Fruit fly (Drosophila melanogaster) whole organism, embryonic: ENCODE measurements around the gene Taf6.
A peak's percentile ranks its signal among the peaks of the same experiment; 100 is the strongest.

Experiments used
- ATbp ChIP-seq: fragments of 200-800 bp; sonication (Bioruptor generic); optimal IDR thresholded peaks from 2 replicates; lab custom pipeline; 2017; ENCODE audit warnings: missing biosample characterization, mild to moderate bottlenecking, missing genetic modification characterization, missing genetic modification reagents
- Ada2b ChIP-seq: fragments of 200-800 bp; sonication (Bioruptor generic); IDR thresholded peaks from 2 replicates; pipeline ENCODE4 v1.3.6; 2022; ENCODE audit warnings: missing biosample characterization, missing genetic modification characterization
- Awh ChIP-seq: fragments of 200-800 bp; sonication (Bioruptor generic); IDR thresholded peaks from 2 replicates; pipeline ENCODE4, ENCODE4 v1.3.6; 2022; ENCODE audit warnings: missing biosample characterization, missing genetic modification characterization
- CG10209 ChIP-seq: fragments of 200-800 bp; sonication (Bioruptor generic); optimal IDR thresholded peaks from 3 replicates; lab custom pipeline; 2017; ENCODE audit warnings: missing biosample characterization, mild to moderate bottlenecking, missing genetic modification characterization, missing genetic modification reagents
- CG10267 ChIP-seq: fragments of 200-800 bp; sonication (Bioruptor generic); optimal IDR thresholded peaks from 2 replicates; lab custom pipeline; 2018; ENCODE audit warnings: missing biosample characterization, mild to moderate bottlenecking, missing genetic modification characterization, moderate library complexity
- CG11696 ChIP-seq: fragments of 200-800 bp; sonication (Bioruptor generic); IDR thresholded peaks from 2 replicates; pipeline ENCODE4 v1.3.6; 2022; ENCODE audit warnings: missing biosample characterization, missing genetic modification characterization
- CG12659 ChIP-seq: fragments of 200-800 bp; sonication (Bioruptor generic); optimal IDR thresholded peaks from 3 replicates; lab custom pipeline; 2017; ENCODE audit warnings: mild to moderate bottlenecking, missing biosample characterization, missing genetic modification reagents, missing genetic modification characterization
- CG14050 ChIP-seq: fragments of 200-800 bp; sonication (Bioruptor generic); IDR thresholded peaks from 3 replicates; pipeline ENCODE4 v1.3.6; 2022; ENCODE audit warnings: missing biosample characterization, missing genetic modification characterization
- CG16815 ChIP-seq: fragments of 200-800 bp; sonication (Bioruptor generic); optimal IDR thresholded peaks from 3 replicates; lab custom pipeline; 2017; ENCODE audit warnings: missing biosample characterization, mild to moderate bottlenecking, missing genetic modification characterization
- CG17568 ChIP-seq: fragments of 200-800 bp; sonication (Bioruptor generic); optimal IDR thresholded peaks from 2 replicates; lab custom pipeline; 2018; ENCODE audit warnings: missing biosample characterization, mild to moderate bottlenecking, missing genetic modification characterization, moderate library complexity
- CG1792 ChIP-seq: fragments of 200-800 bp; sonication (Bioruptor generic); optimal IDR thresholded peaks from 2 replicates; lab custom pipeline; 2016; ENCODE audit warnings: missing biosample characterization, missing genetic modification characterization
- CG18262 ChIP-seq: fragments of 200-800 bp; optimal IDR thresholded peaks from 3 replicates; lab custom pipeline; 2019; ENCODE audit warnings: missing biosample characterization, mild to moderate bottlenecking, missing genetic modification characterization, moderate library complexity
- CG2129 ChIP-seq: fragments of 200-800 bp; sonication (Bioruptor generic); IDR thresholded peaks from 2 replicates; pipeline ENCODE4 v1.3.6; 2022; ENCODE audit warnings: missing biosample characterization, missing genetic modification characterization; ENCODE audit not compliant: partially characterized antibody
- CG2678 ChIP-seq: fragments of 200-800 bp; sonication (Bioruptor generic); optimal IDR thresholded peaks from 3 replicates; lab custom pipeline; 2019; ENCODE audit warnings: missing biosample characterization, mild to moderate bottlenecking, missing genetic modification characterization, moderate library complexity
- CG2712 ChIP-seq: fragments of 200-800 bp; optimal IDR thresholded peaks from 3 replicates; lab custom pipeline; 2019; ENCODE audit warnings: missing biosample characterization, mild to moderate bottlenecking, missing genetic modification characterization, moderate library complexity
- CG3163 ChIP-seq: fragments of 200-800 bp; sonication (Bioruptor generic); optimal IDR thresholded peaks from 3 replicates; lab custom pipeline; 2016; ENCODE audit warnings: missing biosample characterization, missing genetic modification characterization
- CG3995 ChIP-seq: fragments of 200-800 bp; sonication (Bioruptor generic); optimal IDR thresholded peaks from 3 replicates; lab custom pipeline; 2016; ENCODE audit warnings: missing biosample characterization, missing genetic modification characterization
- CG5180 ChIP-seq: fragments of 200-800 bp; sonication (Bioruptor generic); optimal IDR thresholded peaks from 3 replicates; lab custom pipeline; 2017; ENCODE audit warnings: missing biosample characterization, missing genetic modification characterization, mild to moderate bottlenecking, moderate library complexity, missing genetic modification reagents
- CG6272 ChIP-seq: fragments of 200-800 bp; sonication (Bioruptor generic); IDR thresholded peaks from 2 replicates; pipeline ENCODE4 v1.3.6; 2022; ENCODE audit warnings: missing biosample characterization, missing genetic modification characterization
- CG6654 ChIP-seq: fragments of 200-800 bp; sonication (Bioruptor generic); optimal IDR thresholded peaks from 2 replicates; lab custom pipeline; 2017; ENCODE audit warnings: missing biosample characterization, mild to moderate bottlenecking, missing genetic modification characterization
- CG8290 ChIP-seq, 3 experiments: fragments of 200-800 bp; sonication (Bioruptor generic); optimal IDR thresholded peaks; 2 replicates each; lab custom pipeline; 2016 to 2019; ENCODE audit warnings: missing biosample characterization in 3 of 3, missing genetic modification characterization in 3 of 3, mild to moderate bottlenecking in 2 of 3, moderate library complexity in 1 of 3
- CG8359 ChIP-seq: fragments of 200-800 bp; sonication (Bioruptor generic); optimal IDR thresholded peaks from 2 replicates; lab custom pipeline; 2017; ENCODE audit warnings: missing biosample characterization, mild to moderate bottlenecking, missing genetic modification characterization, borderline replicate concordance
- CG8944 ChIP-seq: fragments of 200-800 bp; sonication (Bioruptor generic); optimal IDR thresholded peaks from 3 replicates; lab custom pipeline; 2016; ENCODE audit warnings: missing biosample characterization, missing genetic modification characterization
- CG9727 ChIP-seq: fragments of 200-800 bp; sonication (Bioruptor generic); optimal IDR thresholded peaks from 3 replicates; lab custom pipeline; 2017; ENCODE audit warnings: missing biosample characterization, mild to moderate bottlenecking, missing genetic modification characterization
- CoRest ChIP-seq: fragments of 200-800 bp; sonication (Bioruptor generic); optimal IDR thresholded peaks from 3 replicates; lab custom pipeline; 2018; ENCODE audit warnings: missing biosample characterization, mild to moderate bottlenecking, missing genetic modification characterization, moderate library complexity
- CrebB ChIP-seq: fragments of 200-800 bp; sonication (Bioruptor generic); optimal IDR thresholded peaks from 3 replicates; lab custom pipeline; 2018; ENCODE audit warnings: missing biosample characterization, mild to moderate bottlenecking, missing genetic modification characterization
- Dbx ChIP-seq: fragments of 200-800 bp; sonication (Bioruptor generic); IDR thresholded peaks from 3 replicates; pipeline ENCODE4 v1.3.6; 2022; ENCODE audit warnings: missing biosample characterization, missing genetic modification characterization
- Doc2 ChIP-seq: fragments of 200-800 bp; sonication (Bioruptor generic); IDR thresholded peaks from 2 replicates; pipeline ENCODE4 v1.3.6; 2022; ENCODE audit warnings: missing biosample characterization, missing genetic modification characterization
- Gug ChIP-seq: fragments of 200-800 bp; sonication (Bioruptor generic); IDR thresholded peaks from 4 replicates; pipeline ENCODE4 v1.3.6; 2022; ENCODE audit warnings: missing biosample characterization, missing genetic modification characterization
- HHEX ChIP-seq: fragments of 200-800 bp; sonication (Bioruptor generic); optimal IDR thresholded peaks from 3 replicates; lab custom pipeline; 2017; ENCODE audit warnings: missing biosample characterization, mild to moderate bottlenecking, missing genetic modification characterization, missing genetic modification reagents
- HLHmδ ChIP-seq: fragments of 200-800 bp; sonication (Bioruptor generic); optimal IDR thresholded peaks from 2 replicates; lab custom pipeline; 2018; ENCODE audit warnings: missing biosample characterization, mild to moderate bottlenecking, missing genetic modification characterization, moderate library complexity
- Hand ChIP-seq: fragments of 200-800 bp; sonication (Bioruptor generic); optimal IDR thresholded peaks from 2 replicates; lab custom pipeline; 2017; ENCODE audit warnings: mild to moderate bottlenecking, missing biosample characterization, missing genetic modification reagents, missing genetic modification characterization
- Hey ChIP-seq: fragments of 200-800 bp; sonication (Bioruptor generic); optimal IDR thresholded peaks from 3 replicates; lab custom pipeline; 2018; ENCODE audit warnings: missing biosample characterization, mild to moderate bottlenecking, missing genetic modification characterization
- Jarid2 ChIP-seq: fragments of 200-800 bp; sonication (Bioruptor generic); optimal IDR thresholded peaks from 3 replicates; lab custom pipeline; 2017; ENCODE audit warnings: mild to moderate bottlenecking, missing biosample characterization, missing genetic modification reagents, missing genetic modification characterization
- PHDP ChIP-seq: fragments of 200-800 bp; sonication (Bioruptor generic); optimal IDR thresholded peaks from 3 replicates; lab custom pipeline; 2018; ENCODE audit warnings: missing biosample characterization, mild to moderate bottlenecking, missing genetic modification characterization, moderate library complexity
- Rfx ChIP-seq: fragments of 200-800 bp; sonication (Bioruptor generic); IDR thresholded peaks from 2 replicates; pipeline ENCODE4 v1.3.6; 2022; ENCODE audit warnings: missing biosample characterization, missing genetic modification characterization
- Stat92E ChIP-seq, 3 experiments: fragments of >200 bp in 2 of 3; fragments of 200-800 bp in 1 of 3; sonication (Bioruptor generic) in 1 of 3; optimal IDR thresholded peaks; 2 replicates each; lab custom pipeline; 2017 to 2019; ENCODE audit warnings: missing biosample characterization in 3 of 3, missing genetic modification characterization in 3 of 3, mild to moderate bottlenecking in 1 of 3, moderate library complexity in 1 of 3
- Trl ChIP-seq, 3 experiments: fragments of >200 bp in 2 of 3; fragments of 200-800 bp in 1 of 3; sonication (Bioruptor generic) in 1 of 3; optimal IDR thresholded peaks; 2 replicates in 1 of 3; 3 replicates in 2 of 3; lab custom pipeline; 2016 to 2017; ENCODE audit warnings: missing biosample characterization in 1 of 3, missing genetic modification characterization in 1 of 3
- Vsx1 ChIP-seq: fragments of 200-800 bp; sonication (Bioruptor generic); optimal IDR thresholded peaks from 2 replicates; lab custom pipeline; 2017; ENCODE audit warnings: missing biosample characterization, mild to moderate bottlenecking, missing genetic modification characterization, missing genetic modification reagents
- Xbp1 ChIP-seq: fragments of 200-800 bp; sonication (Bioruptor generic); optimal IDR thresholded peaks from 3 replicates; lab custom pipeline; 2016; ENCODE audit warnings: missing biosample characterization, mild to moderate bottlenecking, missing genetic modification characterization
- crol ChIP-seq: fragments of 200-800 bp; sonication (Bioruptor generic); IDR thresholded peaks from 2 replicates; pipeline ENCODE4 v1.3.6; 2022; ENCODE audit warnings: missing biosample characterization, missing genetic modification characterization
- kay ChIP-seq: fragments of 200-800 bp; sonication (Bioruptor generic); optimal IDR thresholded peaks from 2 replicates; lab custom pipeline; 2016; ENCODE audit warnings: missing biosample characterization, missing genetic modification characterization
- sens ChIP-seq: fragments of 200-800 bp; sonication (Bioruptor generic); peaks from one replicate; lab custom pipeline; 2016; ENCODE audit warnings: missing biosample characterization, missing genetic modification characterization
- shn ChIP-seq: fragments of 200-800 bp; sonication (Bioruptor generic); optimal IDR thresholded peaks from 3 replicates; lab custom pipeline; 2016; ENCODE audit warnings: missing biosample characterization, missing genetic modification characterization
- sisA ChIP-seq: fragments of 200-800 bp; sonication (Bioruptor generic); IDR thresholded peaks from 2 replicates; pipeline ENCODE4 v1.3.6; 2022; ENCODE audit warnings: missing biosample characterization, missing genetic modification characterization
- sqz ChIP-seq: fragments of 200-800 bp; sonication (Bioruptor generic); optimal IDR thresholded peaks from 3 replicates; lab custom pipeline; 2018; ENCODE audit warnings: missing biosample characterization, mild to moderate bottlenecking, missing genetic modification characterization
- sug ChIP-seq: fragments of 200-800 bp; optimal IDR thresholded peaks from 2 replicates; lab custom pipeline; 2019; ENCODE audit warnings: missing biosample characterization, mild to moderate bottlenecking, missing genetic modification characterization, moderate library complexity
- tio ChIP-seq: fragments of 200-800 bp; sonication (Bioruptor generic); optimal IDR thresholded peaks from 2 replicates; lab custom pipeline; 2017; ENCODE audit warnings: missing biosample characterization, missing genetic modification characterization, inconsistent platforms

The Taf6 gene

dm6 chr3L:19634788-19635448 lies 36.0 kb downstream of the Taf6 start (continued):
- TF ChIP-seq CG10267 (peak; percentile 84), tio (peak; percentile 40), Awh (GFP tag; lab: Robert Waterston, UW) (peak; percentile 33; the same call in 1 of the 2 replicates), CG11696 (GFP tag; lab: Robert Waterston, UW) (peak; percentile 49), Xbp1 (GFP tag; lab: Kevin White, UChicago) (peak; percentile 47), HHEX (GFP tag; lab: Kevin White, UChicago) (peak; percentile 51), Ada2b (GFP tag; lab: Robert Waterston, UW) (0 out of 2 replicates have a peak, but pooled peaks have one; percentile 48), CG10209 (GFP tag; lab: Kevin White, UChicago) (peak; percentile 56), CG1792 (GFP tag; lab: Kevin White, UChicago) (no peak), Jarid2 (GFP tag; lab: Kevin White, UChicago) (no peak), sqz (no peak), CG8944 (GFP tag; lab: Kevin White, UChicago) (no peak), crol (GFP tag; lab: Robert Waterston, UW) (peak; percentile 63), CG2678 (tag; lab: Kevin White, UChicago) (peak; percentile 94), CrebB (tag; lab: Kevin White, UChicago) (no peak), CoRest (tag; lab: Kevin White, UChicago) (peak; percentile 87), CG8359 (GFP tag; lab: Kevin White, UChicago) (no peak), shn (no peak), CG16815 (GFP tag; lab: Kevin White, UChicago) (peak; percentile 50), ATbp (GFP tag; lab: Kevin White, UChicago) (peak; percentile 33), Dbx (GFP tag; lab: Robert Waterston, UW) (peak; percentile 70; the same call in 2 of the 3 replicates), Rfx (peak; percentile 78), CG5180 (no peak), Gug (no peak; the same call in 3 of the 4 replicates), sens (GFP tag; lab: Kevin White, UChicago) (no peak), CG6272 (GFP tag; lab: Robert Waterston, UW) (no peak), Vsx1 (GFP tag; lab: Kevin White, UChicago) (no peak), HLHmδ (GFP tag; lab: Kevin White, UChicago) (no peak), Trl (optimal IDR thresholded peaks at IDR 0.05; lab: Kevin White, UChicago) (no peak), Trl (GFP tag; optimal IDR thresholded peaks at IDR 0.05; lab: Kevin White, UChicago) (no peak), CG3163 (GFP tag; lab: Kevin White, UChicago) (no peak), Stat92E (GFP tag; optimal IDR thresholded peaks at IDR 0.05; lab: Kevin White, UChicago) (no peak), CG3995 (no peak), PHDP (peak; percentile 87), CG8290 (GFP tag; optimal IDR thresholded peaks at IDR 0.05; lab: Kevin White, UChicago) (peak; percentile 26), CG8290 (tag; optimal IDR thresholded peaks at IDR 0.05; lab: Kevin White, UChicago) (peak in 1 of 2 experiments; percentile 16), kay (GFP tag; lab: Kevin White, UChicago) (peak; percentile 68), CG17568 (GFP tag; lab: Kevin White, UChicago) (no peak), sug (tag; lab: Kevin White, UChicago) (no peak), CG9727 (GFP tag; lab: Kevin White, UChicago) (peak; percentile 84), Hey (tag; lab: Kevin White, UChicago) (no peak), CG2712 (tag; lab: Kevin White, UChicago) (peak; percentile 90), CG2129 (no peak), Doc2 (GFP tag; lab: Robert Waterston, UW) (no peak), sisA (GFP tag; lab: Robert Waterston, UW) (no peak; the same call in 1 of the 2 replicates), Hand (GFP tag; lab: Kevin White, UChicago) (peak; percentile 45), CG18262 (tag; lab: Kevin White, UChicago) (peak; percentile 87), CG14050 (GFP tag; lab: Robert Waterston, UW) (no peak), CG6654 (GFP tag; lab: Kevin White, UChicago) (no peak), CG12659 (GFP tag; lab: Kevin White, UChicago) (peak; percentile 31)
